Fruit fly (Drosophila melanogaster): Measurements from ENCODE around the gene CG43168.

- no peak for TF ChIP-seq pad (GFP tag; optimal IDR thresholded peaks at IDR 0.05)
- TF ChIP-seq Mnt (GFP tag; optimal IDR thresholded peaks at IDR 0.05): no peak
- TF ChIP-seq bab1 (GFP tag; optimal IDR thresholded peaks at IDR 0.05): no peak
- TF ChIP-seq CG5204 (GFP tag; optimal IDR thresholded peaks at IDR 0.05): no peak
- TF ChIP-seq CG33017 (tag; optimal IDR thresholded peaks at IDR 0.05): no peak
- TF ChIP-seq CG11617 (GFP tag; optimal IDR thresholded peaks at IDR 0.05): no peak
These were observed 31.7 kb downstream of the CG43168 start for dm6 chr3L:6307298-6307697.

All from whole organism, adult.